Worm (Caenorhabditis elegans): ENCODE data around the gene F46E10.3.

ce11 chrV:6504131-6504827 lies 13.8 kb upstream of the F46E10.3 start, which contains the start of gene moc-2:
- TF ChIP-seq ztf-23 (GFP tag; IDR thresholded peaks at IDR 0.05) (no peak), tab-1 (GFP tag; IDR thresholded peaks at IDR 0.05) (no peak), ref-1 (GFP tag; conservative IDR thresholded peaks at IDR 0.05) (no peak), cog-1 (tag; optimal IDR thresholded peaks at IDR 0.05) (no peak), med-1 (GFP tag; optimal IDR thresholded peaks at IDR 0.05; ENCODE audit: insufficient read depth) (no peak), T22C8.4 (GFP tag; IDR thresholded peaks at IDR 0.05) (no peak), klf-2 (GFP tag; conservative IDR thresholded peaks at IDR 0.05) (no peak)
